Fruit fly (Drosophila melanogaster): ENCODE results near the gene CG31606.

The CG31606 gene

DNA sequence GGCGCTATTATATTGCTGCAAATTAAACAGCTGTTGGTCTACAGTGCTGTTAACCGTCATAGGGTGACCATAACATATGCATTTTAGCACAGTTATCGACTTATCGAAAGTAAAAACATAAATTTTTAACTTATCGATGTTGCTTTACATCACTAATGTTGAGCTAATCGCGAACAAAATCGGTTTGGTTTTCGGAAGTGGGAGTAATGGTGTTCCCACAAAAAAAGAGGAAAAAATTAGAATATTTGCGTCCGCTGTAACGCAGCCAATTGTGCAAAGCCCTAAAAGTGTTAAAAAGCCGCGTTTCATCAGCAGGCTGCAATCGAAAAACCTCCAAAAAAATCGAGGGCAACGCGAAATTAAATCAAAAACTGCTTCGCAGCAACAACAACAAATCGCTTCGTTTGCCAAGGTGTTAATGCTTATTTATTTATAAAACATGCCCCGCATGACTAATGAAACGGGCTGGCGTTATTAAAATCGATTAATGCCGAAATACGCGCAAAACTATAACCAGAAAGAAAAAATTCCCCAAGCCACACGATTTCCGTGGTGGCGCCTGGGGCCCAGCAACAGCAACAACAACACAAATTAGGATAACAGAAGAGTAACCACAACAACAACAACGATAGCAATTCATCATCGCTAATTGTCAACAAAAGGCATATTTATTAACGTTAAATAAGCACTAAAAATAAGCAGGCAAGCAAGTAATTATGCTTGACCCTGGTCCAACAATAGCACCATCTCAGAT is 20.4 kb upstream of the CG31606 start, which contains the start of the genes CG12375 and CG8668 (continued):
- TF ChIP-seq lov (optimal IDR thresholded peaks at IDR 0.05) = no peak
- no peak for TF ChIP-seq lov (GFP tag; IDR thresholded peaks at IDR 0.05)
- TF ChIP-seq hb (GFP tag; IDR thresholded peaks at IDR 0.05; ENCODE audit: partially characterized antibody) = peak; percentile 76; the same call in 2 of the 3 replicates
- no peak for TF ChIP-seq Hr51 (GFP tag; optimal IDR thresholded peaks at IDR 0.05)
- TF ChIP-seq CG10209 (GFP tag; optimal IDR thresholded peaks at IDR 0.05) = no peak
- TF ChIP-seq tna (GFP tag; IDR thresholded peaks at IDR 0.05; ENCODE audit: partially characterized antibody) = peak; percentile 78
- TF ChIP-seq gcm (GFP tag; optimal IDR thresholded peaks at IDR 0.05) = no peak
- TF ChIP-seq CG17328 (GFP tag; IDR thresholded peaks at IDR 0.05) = no peak
- no peak for TF ChIP-seq CG6683 (GFP tag; optimal IDR thresholded peaks at IDR 0.05)
- no peak for TF ChIP-seq NfI (GFP tag; optimal IDR thresholded peaks at IDR 0.05)
- no peak for TF ChIP-seq CG18599 (GFP tag; optimal IDR thresholded peaks at IDR 0.05)
- TF ChIP-seq Stat92E (GFP tag; optimal IDR thresholded peaks at IDR 0.05) = peak in 1 of 3 experiments; percentile 15
- peak; percentile 18 for TF ChIP-seq CG17186 (GFP tag; optimal IDR thresholded peaks at IDR 0.05)
- TF ChIP-seq pum (GFP tag; optimal IDR thresholded peaks at IDR 0.05) = no peak
- no peak for TF ChIP-seq CG15479 (GFP tag; optimal IDR thresholded peaks at IDR 0.05)
- TF ChIP-seq CG6254 (GFP tag; optimal IDR thresholded peaks at IDR 0.05) = peak; percentile 12
- no peak for TF ChIP-seq Nf-YC (tag; optimal IDR thresholded peaks at IDR 0.05)
- TF ChIP-seq Hey (tag; optimal IDR thresholded peaks at IDR 0.05) = no peak
- TF ChIP-seq ac (GFP tag; optimal IDR thresholded peaks at IDR 0.05) = no peak
- TF ChIP-seq CG4730 (GFP tag; IDR thresholded peaks at IDR 0.05) = no peak
- TF ChIP-seq tup (GFP tag; optimal IDR thresholded peaks at IDR 0.05) = no peak
- peak; percentile 32 for TF ChIP-seq mirr (GFP tag; optimal IDR thresholded peaks at IDR 0.05)
- no peak for TF ChIP-seq CG18619 (GFP tag; optimal IDR thresholded peaks at IDR 0.05)
- TF ChIP-seq CG2116 (GFP tag; optimal IDR thresholded peaks at IDR 0.05) = peak; percentile 93
- no peak for TF ChIP-seq klu (GFP tag; IDR thresholded peaks at IDR 0.05)
- TF ChIP-seq CG7556 (GFP tag; optimal IDR thresholded peaks at IDR 0.05) = no peak
- TF ChIP-seq Kr (GFP tag; optimal IDR thresholded peaks at IDR 0.05) = no peak
- no peak for TF ChIP-seq CG17802 (tag; optimal IDR thresholded peaks at IDR 0.05)
- no peak for TF ChIP-seq fd102C (GFP tag; optimal IDR thresholded peaks at IDR 0.05)
- no peak for TF ChIP-seq Hr78 (GFP tag; optimal IDR thresholded peaks at IDR 0.05)
- peak; percentile 5 for TF ChIP-seq Fer1 (GFP tag; optimal IDR thresholded peaks at IDR 0.05)
- TF ChIP-seq CoRest (tag; optimal IDR thresholded peaks at IDR 0.05) = no peak
- TF ChIP-seq dmrt99B (tag; optimal IDR thresholded peaks at IDR 0.05) = no peak
- TF ChIP-seq Drgx (GFP tag; IDR thresholded peaks at IDR 0.05) = no peak
- no peak for TF ChIP-seq CG12744 (GFP tag; optimal IDR thresholded peaks at IDR 0.05)
- no peak for TF ChIP-seq pho (GFP tag; optimal IDR thresholded peaks at IDR 0.05)
- peak; percentile 21 for TF ChIP-seq Myb (GFP tag; optimal IDR thresholded peaks at IDR 0.05)
- TF ChIP-seq Nf-YB (GFP tag; optimal IDR thresholded peaks at IDR 0.05) = no peak
- TF ChIP-seq Neu2 (GFP tag; optimal IDR thresholded peaks at IDR 0.05; ENCODE audit: borderline replicate concordance) = no peak
- no peak for TF ChIP-seq E2f2 (GFP tag; IDR thresholded peaks at IDR 0.05)
- TF ChIP-seq CG11560 (tag; IDR thresholded peaks at IDR 0.05) = no peak
- no peak for TF ChIP-seq Poxn (GFP tag; IDR thresholded peaks at IDR 0.05)
- no peak for TF ChIP-seq fu2 (GFP tag; optimal IDR thresholded peaks at IDR 0.05)
- peak; percentile 76; the same call in 2 of the 3 replicates for TF ChIP-seq zen2 (GFP tag; IDR thresholded peaks at IDR 0.05; ENCODE audit: partially characterized antibody)
- no peak for TF ChIP-seq CG1602 (GFP tag; optimal IDR thresholded peaks at IDR 0.05)
- TF ChIP-seq crol (GFP tag; IDR thresholded peaks at IDR 0.05) = no peak
- no peak for TF ChIP-seq Dfd (GFP tag; optimal IDR thresholded peaks at IDR 0.05)
- TF ChIP-seq dmrt11E (tag; optimal IDR thresholded peaks at IDR 0.05) = no peak

Data from whole organism, embryonic.